Fruit fly (Drosophila melanogaster) whole organism, embryonic: ENCODE measurements around the gene LysRS.

ENCODE experiments used
- Ada2b ChIP-seq: fragments of 200-800 bp; sonication (Bioruptor generic); IDR thresholded peaks from 2 replicates; pipeline ENCODE4 v1.3.6; 2022; ENCODE audit warnings: missing biosample characterization, missing genetic modification characterization
- Antp ChIP-seq: fragments of 200-800 bp; sonication (Bioruptor generic); optimal IDR thresholded peaks from 3 replicates; lab custom pipeline; 2016; ENCODE audit warnings: missing biosample characterization, missing genetic modification characterization
- C15 ChIP-seq: fragments of 200-800 bp; sonication (Bioruptor generic); IDR thresholded peaks from 3 replicates; pipeline ENCODE4 v1.3.6; 2022; ENCODE audit warnings: missing biosample characterization, missing genetic modification characterization
- CG18476 ChIP-seq: fragments of 200-800 bp; sonication (Bioruptor generic); optimal IDR thresholded peaks from 2 replicates; lab custom pipeline; 2016; ENCODE audit warnings: missing biosample characterization, mild to moderate bottlenecking, missing genetic modification characterization
- chn ChIP-seq: fragments of 200-800 bp; sonication (Bioruptor generic); optimal IDR thresholded peaks from 2 replicates; lab custom pipeline; 2016; ENCODE audit warnings: missing biosample characterization, missing genetic modification characterization
- wor ChIP-seq: fragments of 200-800 bp; sonication (Bioruptor generic); IDR thresholded peaks from 2 replicates; pipeline ENCODE4 v1.3.6; 2022; ENCODE audit warnings: missing biosample characterization, missing genetic modification characterization
- zfh1 ChIP-seq: fragments of 200-800 bp; sonication (Bioruptor generic); IDR thresholded peaks from 3 replicates; pipeline ENCODE4 v1.3.6; 2022; ENCODE audit warnings: missing biosample characterization, missing genetic modification characterization

- TF ChIP-seq wor (no peak), Antp (GFP tag; lab: Kevin White, UChicago) (no peak), zfh1 (no peak), CG18476 (no peak), chn (GFP tag; lab: Kevin White, UChicago) (no peak), Ada2b (GFP tag; lab: Robert Waterston, UW) (no peak), C15 (no peak)
Observed at dm6 chrX:9578014-9578413, 30.7 kb downstream of the LysRS start.
